Fruit fly (Drosophila melanogaster): Measurements from ENCODE around the gene CG6885.

The CG6885 gene

dm6 chr3L:18786427-18787104 lies 42.3 kb downstream of the CG6885 start:
- TF ChIP-seq CG11902 (GFP tag; optimal IDR thresholded peaks at IDR 0.05), result no peak
- no peak for TF ChIP-seq Ets21C (GFP tag; optimal IDR thresholded peaks at IDR 0.05)
- TF ChIP-seq CG4318 (GFP tag; optimal IDR thresholded peaks at IDR 0.05), result no peak
- no peak for TF ChIP-seq Sox102F (GFP tag; optimal IDR thresholded peaks at IDR 0.05)
- TF ChIP-seq spab (GFP tag; optimal IDR thresholded peaks at IDR 0.05), result no peak
- TF ChIP-seq fd85E (GFP tag; optimal IDR thresholded peaks at IDR 0.05), result no peak
- TF ChIP-seq CG31627 (GFP tag; optimal IDR thresholded peaks at IDR 0.05), result no peak
- TF ChIP-seq dsx (GFP tag; optimal IDR thresholded peaks at IDR 0.05; ENCODE audit: poor library complexity, severe bottlenecking), result no peak
- TF ChIP-seq salr (GFP tag; optimal IDR thresholded peaks at IDR 0.05), result peak in 1 of 2 experiments; percentile 34
- peak; percentile 10 for TF ChIP-seq CG8319 (GFP tag; optimal IDR thresholded peaks at IDR 0.05)
- TF ChIP-seq CG1621 (tag; optimal IDR thresholded peaks at IDR 0.05), result no peak
- peak; percentile 21 for TF ChIP-seq pdm3 (GFP tag; optimal IDR thresholded peaks at IDR 0.05)
- TF ChIP-seq CG3032 (tag; optimal IDR thresholded peaks at IDR 0.05), result no peak
- no peak for TF ChIP-seq fd59A (GFP tag; optimal IDR thresholded peaks at IDR 0.05)
- no peak for TF ChIP-seq CG6808 (GFP tag; optimal IDR thresholded peaks at IDR 0.05)
- peak; percentile 76 for TF ChIP-seq CG8119 (GFP tag; IDR thresholded peaks at IDR 0.05)
- no peak for TF ChIP-seq CG10669 (GFP tag; optimal IDR thresholded peaks at IDR 0.05)
- TF ChIP-seq Eip75B (GFP tag; optimal IDR thresholded peaks at IDR 0.05), result peak; percentile 16
- no peak for TF ChIP-seq CG6854 (GFP tag; optimal IDR thresholded peaks at IDR 0.05)
- TF ChIP-seq cyc (GFP tag; optimal IDR thresholded peaks at IDR 0.05), result no peak
- TF ChIP-seq svp (GFP tag), result peak; percentile 68
- no peak for TF ChIP-seq Ets96B (tag; optimal IDR thresholded peaks at IDR 0.05)
- no peak for TF ChIP-seq CG3919 (GFP tag; optimal IDR thresholded peaks at IDR 0.05)
- TF ChIP-seq Sox14 (GFP tag; optimal IDR thresholded peaks at IDR 0.05), result no peak
- peak; percentile 73 for TF ChIP-seq Eip78C (GFP tag)
- TF ChIP-seq CG16779 (tag; optimal IDR thresholded peaks at IDR 0.05), result no peak
- TF ChIP-seq vri (GFP tag; optimal IDR thresholded peaks at IDR 0.05), result no peak
- TF ChIP-seq lz (GFP tag; optimal IDR thresholded peaks at IDR 0.05), result no peak
- peak; percentile 37 for TF ChIP-seq Lpt (GFP tag; optimal IDR thresholded peaks at IDR 0.05)
- no peak for TF ChIP-seq Met (GFP tag; optimal IDR thresholded peaks at IDR 0.05)
- peak; percentile 11 for TF ChIP-seq net (GFP tag; optimal IDR thresholded peaks at IDR 0.05)
- TF ChIP-seq topi (GFP tag; optimal IDR thresholded peaks at IDR 0.05), result no peak
- TF ChIP-seq CG32006 (GFP tag; optimal IDR thresholded peaks at IDR 0.05), result peak; percentile 48
- peak; percentile 73 for TF ChIP-seq fkh (GFP tag; optimal IDR thresholded peaks at IDR 0.05)
- TF ChIP-seq CG34406 (GFP tag; optimal IDR thresholded peaks at IDR 0.05), result peak; percentile 18
- no peak for TF ChIP-seq CG11762 (GFP tag; optimal IDR thresholded peaks at IDR 0.05; ENCODE audit: insufficient read depth)
- TF ChIP-seq CG10631 (GFP tag; optimal IDR thresholded peaks at IDR 0.05), result no peak
- TF ChIP-seq Eip93F (GFP tag; optimal IDR thresholded peaks at IDR 0.05), result no peak
- 0 out of 2 replicates have a peak, but pooled peaks have one; percentile 61 for TF ChIP-seq CG15336 (GFP tag; IDR thresholded peaks at IDR 0.05)
- no peak for TF ChIP-seq CG11294 (GFP tag; IDR thresholded peaks at IDR 0.05)
- no peak for TF ChIP-seq Smox (GFP tag; optimal IDR thresholded peaks at IDR 0.05)
- TF ChIP-seq achi (GFP tag; optimal IDR thresholded peaks at IDR 0.05), result no peak
- no peak for TF ChIP-seq CG7368 (GFP tag; optimal IDR thresholded peaks at IDR 0.05)
- no peak for TF ChIP-seq Blimp-1 (GFP tag; optimal IDR thresholded peaks at IDR 0.05)
- TF ChIP-seq acj6 (GFP tag; optimal IDR thresholded peaks at IDR 0.05), result no peak
- TF ChIP-seq esn (GFP tag; optimal IDR thresholded peaks at IDR 0.05), result no peak
- peak in 1 of 2 experiments; percentile 9 for TF ChIP-seq ss (GFP tag; optimal IDR thresholded peaks at IDR 0.05)
- TF ChIP-seq CG9139 (GFP tag; optimal IDR thresholded peaks at IDR 0.05), result no peak
- peak; percentile 24 for TF ChIP-seq CG6792 (GFP tag; optimal IDR thresholded peaks at IDR 0.05)
- peak; percentile 86 for TF ChIP-seq eg (GFP tag; IDR thresholded peaks at IDR 0.05)
- peak; percentile 80 for TF ChIP-seq CG6276 (GFP tag; optimal IDR thresholded peaks at IDR 0.05)

Data from whole organism, prepupa.